Fruit fly (Drosophila melanogaster): ENCODE results near the gene CG15293.
A peak's percentile ranks its signal among the peaks of the same experiment; 100 is the strongest.

CG15293 gene

DNA sequence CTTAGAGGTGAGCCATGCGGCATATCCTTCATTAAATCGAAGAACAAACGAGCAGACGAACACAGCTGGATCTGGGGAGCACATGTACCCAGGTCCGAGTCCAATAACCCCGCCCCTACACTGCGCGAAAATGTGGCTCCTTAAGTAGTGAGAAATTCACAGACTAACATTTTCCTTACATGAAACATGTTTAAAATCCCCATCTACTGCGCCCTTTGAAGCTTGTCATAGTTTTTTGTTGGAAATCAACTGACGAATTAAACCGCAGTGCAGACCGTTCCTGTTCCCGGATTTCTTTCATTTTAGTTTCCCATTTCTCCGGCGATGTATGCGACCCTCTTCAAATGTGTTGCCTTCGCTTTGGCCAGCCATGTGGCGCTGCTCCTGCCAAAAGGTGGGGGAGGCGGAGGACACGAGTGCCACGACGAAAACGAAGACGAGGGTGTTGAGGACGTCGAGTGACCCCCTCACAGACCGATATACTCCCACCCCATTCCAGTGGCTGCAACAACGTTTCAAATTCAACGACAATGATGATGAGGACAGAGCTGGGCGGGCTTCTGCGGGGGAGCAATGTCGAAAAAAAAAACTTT is 13.6 kb upstream of the CG15293 start (continued):
- TF ChIP-seq Trl (optimal IDR thresholded peaks at IDR 0.05) = no peak
- TF ChIP-seq Trl (GFP tag; optimal IDR thresholded peaks at IDR 0.05) = peak; percentile 50
- TF ChIP-seq eyg (GFP tag; optimal IDR thresholded peaks at IDR 0.05) = peak; percentile 5
- 0 out of 3 replicates have a peak, but pooled peaks have one; percentile 28 for TF ChIP-seq CG2889 (GFP tag; IDR thresholded peaks at IDR 0.05)
- TF ChIP-seq ssp (GFP tag; IDR thresholded peaks at IDR 0.05) = peak; percentile 65
- TF ChIP-seq Usf (GFP tag; optimal IDR thresholded peaks at IDR 0.05) = no peak
- peak; percentile 29 for TF ChIP-seq sug (tag; optimal IDR thresholded peaks at IDR 0.05)
- no peak for TF ChIP-seq CG16779 (GFP tag; IDR thresholded peaks at IDR 0.05)
- peak; percentile 64 for TF ChIP-seq Aef1 (GFP tag; IDR thresholded peaks at IDR 0.05)
- TF ChIP-seq CG8944 (GFP tag; optimal IDR thresholded peaks at IDR 0.05) = peak; percentile 42
- peak; percentile 75 for TF ChIP-seq dysf (GFP tag; IDR thresholded peaks at IDR 0.05)
- no peak for TF ChIP-seq lola (GFP tag; optimal IDR thresholded peaks at IDR 0.05)
- TF ChIP-seq CG6791 (GFP tag; IDR thresholded peaks at IDR 0.05; ENCODE audit: partially characterized antibody) = no peak
- TF ChIP-seq btn (GFP tag; optimal IDR thresholded peaks at IDR 0.05) = no peak
- TF ChIP-seq sr (GFP tag; IDR thresholded peaks at IDR 0.05) = 0 out of 3 replicates have a peak, but pooled peaks have one; percentile 17
- TF ChIP-seq klu (GFP tag; IDR thresholded peaks at IDR 0.05) = no peak
- TF ChIP-seq CG7928 (GFP tag; optimal IDR thresholded peaks at IDR 0.05) = no peak
- TF ChIP-seq knrl (GFP tag; IDR thresholded peaks at IDR 0.05; ENCODE audit: partially characterized antibody) = no peak
- no peak for TF ChIP-seq Bdp1 (GFP tag; optimal IDR thresholded peaks at IDR 0.05)
- TF ChIP-seq usp (GFP tag; optimal IDR thresholded peaks at IDR 0.05) = no peak
- TF ChIP-seq maf-S (GFP tag; optimal IDR thresholded peaks at IDR 0.05) = no peak
- no peak for TF ChIP-seq CG17912 (GFP tag; optimal IDR thresholded peaks at IDR 0.05)
- TF ChIP-seq CG6654 (GFP tag; optimal IDR thresholded peaks at IDR 0.05) = peak; percentile 13
- peak; percentile 49 for TF ChIP-seq CG6254 (GFP tag; optimal IDR thresholded peaks at IDR 0.05)
- TF ChIP-seq otp (GFP tag; IDR thresholded peaks at IDR 0.05) = 0 out of 3 replicates have a peak, but pooled peaks have one; percentile 45
- peak; percentile 74 for TF ChIP-seq CG11504 (tag; optimal IDR thresholded peaks at IDR 0.05)
- no peak for TF ChIP-seq twi (tag; optimal IDR thresholded peaks at IDR 0.05)
- TF ChIP-seq CG10959 (GFP tag; IDR thresholded peaks at IDR 0.05) = peak; percentile 28; the same call in 1 of the 2 replicates
- no peak for TF ChIP-seq HLHmδ (GFP tag; optimal IDR thresholded peaks at IDR 0.05)
- TF ChIP-seq CG8359 (GFP tag; optimal IDR thresholded peaks at IDR 0.05; ENCODE audit: borderline replicate concordance) = peak; percentile 1
- TF ChIP-seq Dek (tag; optimal IDR thresholded peaks at IDR 0.05) = peak; percentile 14
- TF ChIP-seq Sin3A (optimal IDR thresholded peaks at IDR 0.05) = no peak
- TF ChIP-seq fd96Cb (tag; optimal IDR thresholded peaks at IDR 0.05) = peak; percentile 72
- TF ChIP-seq CG2202 (tag; optimal IDR thresholded peaks at IDR 0.05) = no peak
- TF ChIP-seq fd3F (GFP tag; optimal IDR thresholded peaks at IDR 0.05) = peak; percentile 28
- TF ChIP-seq CG15073 (GFP tag; optimal IDR thresholded peaks at IDR 0.05) = no peak
- TF ChIP-seq sd (tag; optimal IDR thresholded peaks at IDR 0.05) = no peak
- TF ChIP-seq Lim3 (GFP tag; IDR thresholded peaks at IDR 0.05) = peak; percentile 40; the same call in 1 of the 2 replicates
- TF ChIP-seq Bteb2 (GFP tag; optimal IDR thresholded peaks at IDR 0.05) = no peak
- TF ChIP-seq sim (GFP tag; IDR thresholded peaks at IDR 0.05) = no peak
- TF ChIP-seq CG32532 (GFP tag; IDR thresholded peaks at IDR 0.05) = peak; percentile 68
- TF ChIP-seq sc (optimal IDR thresholded peaks at IDR 0.05) = no peak
- no peak for TF ChIP-seq sc (GFP tag; optimal IDR thresholded peaks at IDR 0.05)
- TF ChIP-seq CG13296 (GFP tag; optimal IDR thresholded peaks at IDR 0.05) = peak; percentile 70
- 0 out of 2 replicates have a peak, but pooled peaks have one; percentile 25 for TF ChIP-seq ham (GFP tag; IDR thresholded peaks at IDR 0.05)
- no peak for TF ChIP-seq crol (GFP tag; IDR thresholded peaks at IDR 0.05)
- peak; percentile 30 for TF ChIP-seq nau (GFP tag; optimal IDR thresholded peaks at IDR 0.05)
- peak; percentile 72 for TF ChIP-seq CG14441 (GFP tag; IDR thresholded peaks at IDR 0.05)
- peak; percentile 24 for TF ChIP-seq Chrac-16 (GFP tag; optimal IDR thresholded peaks at IDR 0.05)
- peak; percentile 18 for TF ChIP-seq tx (GFP tag; optimal IDR thresholded peaks at IDR 0.05)
- no peak for TF ChIP-seq oc (tag; optimal IDR thresholded peaks at IDR 0.05)
